Worm (Caenorhabditis elegans): ENCODE data around the gene msp-58.

ce11 chrIV:5326144-5326543, 17.8 kb downstream of the msp-58 start, which contains the start of gene Y4C6B.4:
- TF ChIP-seq nhr-77 (tag; optimal IDR thresholded peaks at IDR 0.05) (no peak), ceh-44 (GFP tag; IDR thresholded peaks at IDR 0.05) (no peak), nhr-42 (GFP tag; IDR thresholded peaks at IDR 0.05) (no peak), nhr-237 (tag; optimal IDR thresholded peaks at IDR 0.05) (no peak), lir-3 (tag; optimal IDR thresholded peaks at IDR 0.05) (no peak), zfp-2 (tag; optimal IDR thresholded peaks at IDR 0.05) (no peak), mep-1 (tag; optimal IDR thresholded peaks at IDR 0.05) (no peak)
